Worm (Caenorhabditis elegans) whole organism, young adult: ENCODE measurements around the gene nspd-7.

Experiments used
- let-526 ChIP-seq: fragments of 200-800 bp; sonication (Bioruptor generic); IDR thresholded peaks from 2 replicates; pipeline ENCODE4 v1.3.6; 2022; ENCODE audit warnings: missing genetic modification reagents, missing genetic modification characterization, missing compliant biosample characterization
- tbx-9 ChIP-seq: sonication (generic microtip); optimal IDR thresholded peaks from 2 replicates; lab custom pipeline; 2016; ENCODE audit warnings: borderline replicate concordance, missing genetic modification characterization, inconsistent platforms, missing compliant biosample characterization
- ztf-28 ChIP-seq: fragments of 200-800 bp; sonication (Bioruptor generic); IDR thresholded peaks from 2 replicates; pipeline ENCODE4 v1.3.6; 2022; ENCODE audit warnings: missing genetic modification reagents, missing genetic modification characterization, missing compliant biosample characterization

DNA sequence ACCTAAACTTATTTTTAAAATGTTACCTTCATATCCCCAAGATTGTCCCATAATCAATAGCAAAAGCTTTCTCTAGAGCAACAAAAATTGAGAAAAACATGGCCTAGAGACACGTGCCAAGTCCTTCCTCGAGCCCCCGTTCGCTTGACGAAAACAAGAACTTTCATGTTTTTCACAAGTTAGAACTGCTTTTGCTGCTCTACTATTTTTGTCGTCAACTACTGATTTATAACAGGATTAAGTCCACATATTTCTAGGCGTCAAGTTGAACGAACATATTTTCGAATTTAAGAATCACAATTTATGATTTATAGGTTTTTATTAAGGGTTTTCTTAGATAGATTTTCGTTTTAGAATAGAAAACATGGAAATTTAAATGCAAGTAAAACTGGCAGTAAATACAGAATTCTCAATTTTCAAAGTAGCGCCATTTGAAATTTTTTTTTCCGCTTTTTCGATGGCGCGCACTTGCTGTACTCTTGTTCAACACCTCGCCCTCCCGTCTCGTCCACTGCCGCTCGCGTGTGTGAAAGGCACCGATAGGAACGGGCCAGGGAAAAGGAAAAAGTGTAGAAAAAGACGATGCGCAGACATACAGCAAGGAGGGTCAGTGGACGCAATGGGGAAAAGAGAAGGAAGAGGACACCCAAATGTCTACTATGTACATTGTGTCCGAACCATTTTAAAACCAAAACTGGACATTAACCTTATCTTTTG is 15.4 kb upstream of the nspd-7 start, which contains the start of gene rad-51:
- TF ChIP-seq ztf-28 (no peak), tbx-9 (tag; lab: Kevin White, UChicago) (no peak), let-526 (GFP tag; lab: Robert Waterston, UW) (no peak)
